Fruit fly (Drosophila melanogaster) whole organism, embryonic: ENCODE measurements around the gene nonC.

ENCODE experiments used
- ATbp ChIP-seq: fragments of 200-800 bp; sonication (Bioruptor generic); optimal IDR thresholded peaks from 2 replicates; lab custom pipeline; 2017; ENCODE audit warnings: missing biosample characterization, mild to moderate bottlenecking, missing genetic modification characterization, missing genetic modification reagents
- Ada2b ChIP-seq: fragments of 200-800 bp; sonication (Bioruptor generic); IDR thresholded peaks from 2 replicates; pipeline ENCODE4 v1.3.6; 2022; ENCODE audit warnings: missing biosample characterization, missing genetic modification characterization
- Asciz ChIP-seq: fragments of 200-800 bp; sonication (Bioruptor generic); optimal IDR thresholded peaks from 2 replicates; lab custom pipeline; 2017; ENCODE audit warnings: missing biosample characterization, mild to moderate bottlenecking, missing genetic modification characterization, missing genetic modification reagents
- C15 ChIP-seq: fragments of 200-800 bp; sonication (Bioruptor generic); IDR thresholded peaks from 3 replicates; pipeline ENCODE4 v1.3.6; 2022; ENCODE audit warnings: missing biosample characterization, missing genetic modification characterization
- CG11695 ChIP-seq: fragments of 200-800 bp; sonication (Bioruptor generic); IDR thresholded peaks from 3 replicates; pipeline ENCODE4 v1.3.6; 2022; ENCODE audit warnings: missing biosample characterization, missing genetic modification characterization
- CG12744 ChIP-seq: fragments of 200-800 bp; sonication (Bioruptor generic); optimal IDR thresholded peaks from 2 replicates; lab custom pipeline; 2016; ENCODE audit warnings: missing biosample characterization, missing genetic modification characterization
- CG14014 ChIP-seq: fragments of 200-800 bp; sonication (Bioruptor generic); IDR thresholded peaks from 2 replicates; pipeline ENCODE4 v1.3.6; 2022; ENCODE audit warnings: missing biosample characterization, missing genetic modification characterization
- CG17186 ChIP-seq: fragments of 200-800 bp; sonication (Bioruptor generic); optimal IDR thresholded peaks from 3 replicates; lab custom pipeline; 2017; ENCODE audit warnings: missing biosample characterization, missing genetic modification reagents, missing genetic modification characterization
- CG17829 ChIP-seq: fragments of 200-800 bp; optimal IDR thresholded peaks from 2 replicates; lab custom pipeline; 2019; ENCODE audit warnings: missing biosample characterization, mild to moderate bottlenecking, missing genetic modification characterization, moderate library complexity
- CG18476 ChIP-seq: fragments of 200-800 bp; sonication (Bioruptor generic); optimal IDR thresholded peaks from 2 replicates; lab custom pipeline; 2016; ENCODE audit warnings: missing biosample characterization, mild to moderate bottlenecking, missing genetic modification characterization
- CG2129 ChIP-seq: fragments of 200-800 bp; sonication (Bioruptor generic); IDR thresholded peaks from 2 replicates; pipeline ENCODE4 v1.3.6; 2022; ENCODE audit warnings: missing biosample characterization, missing genetic modification characterization; ENCODE audit not compliant: partially characterized antibody
- CG30020 ChIP-seq: fragments of 200-800 bp; optimal IDR thresholded peaks from 2 replicates; lab custom pipeline; 2019; ENCODE audit warnings: missing biosample characterization, mild to moderate bottlenecking, missing genetic modification characterization, moderate library complexity
- CG3065 ChIP-seq: fragments of 200-800 bp; sonication (Bioruptor generic); optimal IDR thresholded peaks from 2 replicates; lab custom pipeline; 2016; ENCODE audit warnings: missing biosample characterization, missing genetic modification characterization
- CG34422 ChIP-seq: fragments of 200-800 bp; sonication (Bioruptor generic); IDR thresholded peaks from 3 replicates; pipeline ENCODE4 v1.3.6; 2022; ENCODE audit warnings: missing biosample characterization, missing genetic modification characterization
- CG7556 ChIP-seq: fragments of 200-800 bp; sonication (Bioruptor generic); optimal IDR thresholded peaks from 2 replicates; lab custom pipeline; 2017; ENCODE audit warnings: missing biosample characterization, mild to moderate bottlenecking, missing genetic modification characterization
- CG7987 ChIP-seq: fragments of 200-800 bp; sonication (Bioruptor generic); optimal IDR thresholded peaks from 2 replicates; lab custom pipeline; 2018; ENCODE audit warnings: missing biosample characterization, mild to moderate bottlenecking, missing genetic modification characterization, moderate library complexity
- CG8388 ChIP-seq: fragments of 200-800 bp; sonication (Bioruptor generic); optimal IDR thresholded peaks from 2 replicates; lab custom pipeline; 2019; ENCODE audit warnings: missing biosample characterization, mild to moderate bottlenecking, missing genetic modification characterization, moderate library complexity
- CG9437 ChIP-seq: fragments of 200-800 bp; sonication (Bioruptor generic); optimal IDR thresholded peaks from 2 replicates; lab custom pipeline; 2018; ENCODE audit warnings: missing biosample characterization, mild to moderate bottlenecking, missing genetic modification characterization
- CG9797 ChIP-seq: fragments of 200-800 bp; sonication (Bioruptor generic); optimal IDR thresholded peaks from 3 replicates; lab custom pipeline; 2018; ENCODE audit warnings: missing biosample characterization, mild to moderate bottlenecking, missing genetic modification characterization
- CrebB ChIP-seq: fragments of 200-800 bp; sonication (Bioruptor generic); optimal IDR thresholded peaks from 3 replicates; lab custom pipeline; 2018; ENCODE audit warnings: missing biosample characterization, mild to moderate bottlenecking, missing genetic modification characterization
- Dref ChIP-seq: fragments of 200-800 bp; sonication (Bioruptor generic); IDR thresholded peaks from 2 replicates; pipeline ENCODE4 v1.3.6; 2022; ENCODE audit warnings: missing biosample characterization, missing genetic modification characterization
- ERR ChIP-seq: fragments of 200-800 bp; sonication (Bioruptor generic); optimal IDR thresholded peaks from 2 replicates; lab custom pipeline; 2016; ENCODE audit warnings: missing biosample characterization, missing genetic modification characterization
- Gug ChIP-seq: fragments of 200-800 bp; sonication (Bioruptor generic); IDR thresholded peaks from 4 replicates; pipeline ENCODE4 v1.3.6; 2022; ENCODE audit warnings: missing biosample characterization, missing genetic modification characterization
- Hsf ChIP-seq: fragments of 200-800 bp; sonication (Bioruptor generic); optimal IDR thresholded peaks from 3 replicates; lab custom pipeline; 2016; ENCODE audit warnings: missing biosample characterization, missing genetic modification characterization
- MESR4 ChIP-seq: fragments of 200-800 bp; sonication (Bioruptor generic); optimal IDR thresholded peaks from 2 replicates; lab custom pipeline; 2018; ENCODE audit warnings: missing biosample characterization, mild to moderate bottlenecking, missing genetic modification characterization, moderate library complexity
- Mes4 ChIP-seq: fragments of 200-800 bp; sonication (Bioruptor generic); optimal IDR thresholded peaks from 2 replicates; lab custom pipeline; 2016; ENCODE audit warnings: missing biosample characterization, missing genetic modification characterization
- Oaz ChIP-seq: fragments of 200-800 bp; sonication (Bioruptor generic); IDR thresholded peaks from 2 replicates; pipeline ENCODE4 v1.3.6; 2022; ENCODE audit warnings: missing biosample characterization, missing genetic modification characterization
- Oli ChIP-seq: fragments of 200-800 bp; sonication (Bioruptor generic); optimal IDR thresholded peaks from 2 replicates; lab custom pipeline; 2018; ENCODE audit warnings: missing biosample characterization, mild to moderate bottlenecking, missing genetic modification characterization, moderate library complexity
- Ptx1 ChIP-seq: fragments of 200-800 bp; sonication (Bioruptor generic); IDR thresholded peaks from 2 replicates; pipeline ENCODE4 v1.3.6; 2022; ENCODE audit warnings: missing biosample characterization, missing genetic modification characterization
- Sin3A ChIP-seq: fragments of >200 bp; optimal IDR thresholded peaks from 2 replicates; lab custom pipeline; 2018
- TFAM ChIP-seq: fragments of 200-800 bp; sonication (Bioruptor generic); optimal IDR thresholded peaks from 2 replicates; lab custom pipeline; 2017; ENCODE audit warnings: missing biosample characterization, missing genetic modification characterization, inconsistent platforms
- Taf1 ChIP-seq: fragments of 200-800 bp; sonication (Bioruptor generic); IDR thresholded peaks from 2 replicates; pipeline ENCODE4 v1.3.6; 2022; ENCODE audit warnings: missing biosample characterization, missing genetic modification characterization
- amos ChIP-seq: fragments of 200-800 bp; sonication (Bioruptor generic); IDR thresholded peaks from 2 replicates; pipeline ENCODE4 v1.3.6; 2022; ENCODE audit warnings: missing biosample characterization, missing genetic modification characterization; ENCODE audit not compliant: partially characterized antibody
- ara ChIP-seq: fragments of 200-800 bp; sonication (Bioruptor generic); IDR thresholded peaks from 2 replicates; pipeline ENCODE4 v1.3.6; 2022; ENCODE audit warnings: missing biosample characterization, missing genetic modification characterization
- corto ChIP-seq: fragments of 200-800 bp; sonication (Bioruptor generic); optimal IDR thresholded peaks from 2 replicates; lab custom pipeline; 2016; ENCODE audit warnings: missing biosample characterization, mild to moderate bottlenecking, missing genetic modification characterization, moderate library complexity
- croc ChIP-seq: fragments of 200-800 bp; sonication (Bioruptor generic); conservative IDR thresholded peaks from 3 replicates; pipeline ENCODE4 v1.3.6; 2022; ENCODE audit warnings: missing biosample characterization, missing genetic modification characterization
- dan ChIP-seq: fragments of 200-800 bp; sonication (Bioruptor generic); IDR thresholded peaks from 2 replicates; pipeline ENCODE4 v1.3.6; 2022; ENCODE audit warnings: missing biosample characterization, missing genetic modification characterization
- eve ChIP-seq, 2 experiments: fragments of >200 bp; optimal IDR thresholded peaks; 2 replicates each; lab custom pipeline; 2017; ENCODE audit warnings: missing biosample characterization in 2 of 2, missing genetic modification characterization in 2 of 2
- ind ChIP-seq: fragments of 200-800 bp; sonication (Bioruptor generic); optimal IDR thresholded peaks from 3 replicates; lab custom pipeline; 2016; ENCODE audit warnings: missing biosample characterization, missing genetic modification characterization
- jing ChIP-seq: fragments of 200-800 bp; sonication (Bioruptor generic); optimal IDR thresholded peaks from 2 replicates; lab custom pipeline; 2018; ENCODE audit warnings: missing biosample characterization, mild to moderate bottlenecking, missing genetic modification characterization
- lola ChIP-seq, 3 experiments: fragments of >200 bp in 2 of 3; fragments of 200-800 bp in 1 of 3; sonication (Bioruptor generic) in 1 of 3; optimal IDR thresholded peaks; 2 replicates each; lab custom pipeline; 2017 to 2019; ENCODE audit warnings: missing biosample characterization in 3 of 3, missing genetic modification characterization in 3 of 3, mild to moderate bottlenecking in 1 of 3, moderate library complexity in 1 of 3
- maf-S ChIP-seq: fragments of 200-800 bp; sonication (Bioruptor generic); optimal IDR thresholded peaks from 2 replicates; lab custom pipeline; 2016; ENCODE audit warnings: missing biosample characterization, missing genetic modification characterization
- nerfin-2 ChIP-seq: fragments of 200-800 bp; sonication (Bioruptor generic); IDR thresholded peaks from 2 replicates; pipeline ENCODE4 v1.3.6; 2022; ENCODE audit warnings: missing biosample characterization, missing genetic modification characterization; ENCODE audit not compliant: partially characterized antibody
- pros ChIP-seq: fragments of 200-800 bp; sonication (Bioruptor generic); optimal IDR thresholded peaks from 3 replicates; lab custom pipeline; 2019; ENCODE audit warnings: missing biosample characterization, mild to moderate bottlenecking, missing genetic modification characterization, moderate library complexity
- sc ChIP-seq, 3 experiments: fragments of >200 bp in 2 of 3; fragments of 200-800 bp in 1 of 3; sonication (Bioruptor generic) in 1 of 3; optimal IDR thresholded peaks; 2 replicates in 2 of 3; 3 replicates in 1 of 3; lab custom pipeline; 2017; ENCODE audit warnings: mild to moderate bottlenecking in 1 of 3, missing biosample characterization in 1 of 3, missing genetic modification characterization in 1 of 3, missing genetic modification reagents in 1 of 3
- stwl ChIP-seq: fragments of 200-800 bp; sonication (Bioruptor generic); optimal IDR thresholded peaks from 3 replicates; lab custom pipeline; 2018; ENCODE audit warnings: missing biosample characterization, mild to moderate bottlenecking, missing genetic modification characterization, moderate library complexity
- trem ChIP-seq: fragments of 200-800 bp; optimal IDR thresholded peaks from 3 replicates; lab custom pipeline; 2019; ENCODE audit warnings: missing biosample characterization, mild to moderate bottlenecking, missing genetic modification characterization, moderate library complexity
- tup ChIP-seq: fragments of 200-800 bp; sonication (Bioruptor generic); optimal IDR thresholded peaks from 2 replicates; lab custom pipeline; 2016; ENCODE audit warnings: missing biosample characterization, mild to moderate bottlenecking, missing genetic modification characterization, moderate library complexity
- vnd ChIP-seq: fragments of 200-800 bp; sonication (Bioruptor generic); IDR thresholded peaks from 3 replicates; pipeline ENCODE4 v1.3.6; 2022; ENCODE audit warnings: missing biosample characterization, missing genetic modification characterization; ENCODE audit not compliant: partially characterized antibody

The nonC gene

dm6 chrX:6856332-6856995, 32.2 kb downstream of the nonC start (continued):
- TF ChIP-seq CG3065 (GFP tag; lab: Kevin White, UChicago) = no peak
- no peak for TF ChIP-seq CG2129 (GFP tag; lab: Robert Waterston, UW)
- TF ChIP-seq CG34422 (GFP tag; lab: Robert Waterston, UW) = peak; percentile 82
- TF ChIP-seq lola (GFP tag; optimal IDR thresholded peaks at IDR 0.05; lab: Kevin White, UChicago) = peak in 2 of 3 experiments; percentile 1 to 16
- peak; percentile 63 for TF ChIP-seq CG8388
- TF ChIP-seq vnd (GFP tag; lab: Robert Waterston, UW) = no peak
- TF ChIP-seq Oli (tag; lab: Kevin White, UChicago) = peak; percentile 80
- TF ChIP-seq CG30020 = peak; percentile 4
- TF ChIP-seq CG7556 (GFP tag; lab: Kevin White, UChicago) = peak; percentile 63
- TF ChIP-seq Ada2b = peak; percentile 75
- peak; percentile 22; the same call in 1 of the 3 replicates for TF ChIP-seq croc (GFP tag; lab: Robert Waterston, UW)
- peak; percentile 43; the same call in 1 of the 2 replicates for TF ChIP-seq CG14014
- TF ChIP-seq Taf1 = peak; percentile 61
- no peak for TF ChIP-seq jing (GFP tag; lab: Kevin White, UChicago)
- TF ChIP-seq MESR4 (GFP tag; lab: Kevin White, UChicago) = no peak
- no peak for TF ChIP-seq eve (GFP tag; optimal IDR thresholded peaks at IDR 0.05; lab: Kevin White, UChicago)
- TF ChIP-seq ERR (GFP tag; lab: Kevin White, UChicago) = no peak
- no peak for TF ChIP-seq Mes4 (GFP tag; lab: Kevin White, UChicago)
- TF ChIP-seq CG9437 = peak; percentile 64
- peak; percentile 65 for TF ChIP-seq ind
- peak; percentile 26 for TF ChIP-seq CG18476
- TF ChIP-seq maf-S (GFP tag; lab: Kevin White, UChicago) = no peak
- TF ChIP-seq Hsf (GFP tag; lab: Kevin White, UChicago) = peak; percentile 16
- TF ChIP-seq Ptx1 (GFP tag; lab: Robert Waterston, UW) = peak; percentile 79
- no peak for TF ChIP-seq pros (GFP tag; lab: Kevin White, UChicago)
- TF ChIP-seq C15 = 0 out of 3 replicates have a peak, but pooled peaks have one; percentile 45
- no peak for TF ChIP-seq tup (GFP tag; lab: Kevin White, UChicago)
- peak; percentile 38 for TF ChIP-seq trem (tag; lab: Kevin White, UChicago)
- TF ChIP-seq CG9797 = no peak
- no peak for TF ChIP-seq sc (optimal IDR thresholded peaks at IDR 0.05; lab: Kevin White, UChicago)
- no peak for TF ChIP-seq sc (GFP tag; optimal IDR thresholded peaks at IDR 0.05; lab: Kevin White, UChicago)
- no peak for TF ChIP-seq CG12744 (GFP tag; lab: Kevin White, UChicago)
- no peak for TF ChIP-seq TFAM (GFP tag; lab: Kevin White, UChicago)
- no peak for TF ChIP-seq amos
- TF ChIP-seq CG11695 (GFP tag; lab: Robert Waterston, UW) = peak; percentile 79
- no peak for TF ChIP-seq Dref (GFP tag; lab: Robert Waterston, UW)
- TF ChIP-seq stwl (tag; lab: Kevin White, UChicago) = no peak
- no peak for TF ChIP-seq Sin3A (lab: Kevin White, UChicago)
- peak; percentile 18 for TF ChIP-seq CrebB (tag; lab: Kevin White, UChicago)
- TF ChIP-seq Gug (GFP tag; lab: Robert Waterston, UW) = peak; percentile 26; the same call in 1 of the 4 replicates
- peak; percentile 76 for TF ChIP-seq ATbp
- TF ChIP-seq CG17186 (GFP tag; lab: Kevin White, UChicago) = no peak
- TF ChIP-seq CG7987 = no peak
- no peak for TF ChIP-seq Oaz (GFP tag; lab: Robert Waterston, UW)
- TF ChIP-seq CG17829 (tag; lab: Kevin White, UChicago) = peak; percentile 58
- peak; percentile 73 for TF ChIP-seq Asciz (GFP tag; lab: Kevin White, UChicago)
- no peak for TF ChIP-seq dan (GFP tag; lab: Robert Waterston, UW)
- TF ChIP-seq nerfin-2 (GFP tag; lab: Robert Waterston, UW) = no peak
- no peak for TF ChIP-seq corto (GFP tag; lab: Kevin White, UChicago)
- TF ChIP-seq ara (GFP tag; lab: Robert Waterston, UW) = peak; percentile 61; the same call in 1 of the 2 replicates
